Worm (Caenorhabditis elegans) whole organism, L4 larva: Measurements from ENCODE around the gene pqn-39.

Source experiments
- ces-1 ChIP-seq: fragments of 150-350 bp; sonication (generic microtip); optimal IDR thresholded peaks from 4 replicates; lab custom pipeline; 2014; ENCODE audit warnings: missing biosample characterization, missing genetic modification reagents, missing genetic modification characterization
- egl-27 ChIP-seq: sonication (generic microtip); optimal IDR thresholded peaks from 3 replicates; lab custom pipeline; 2017; ENCODE audit warnings: missing biosample characterization, missing genetic modification reagents, missing genetic modification characterization
- lin-1 ChIP-seq: fragments of 200-800 bp; sonication (Bioruptor generic); IDR thresholded peaks from 2 replicates; pipeline ENCODE4 v1.3.6; 2022; ENCODE audit warnings: missing genetic modification reagents, missing genetic modification characterization, missing compliant biosample characterization
- unc-62 ChIP-seq, 3 experiments: fragments of 150-350 bp in 1 of 3; sonication (generic microtip); optimal IDR thresholded peaks in 2 of 3; peaks in 1 of 3; 1 replicate in 1 of 3; 2 replicates in 2 of 3; lab custom pipeline; 2014 to 2017; ENCODE audit warnings: missing biosample characterization in 3 of 3, missing genetic modification characterization in 3 of 3, missing genetic modification reagents in 3 of 3, missing genotype in 1 of 3
- zfp-3 ChIP-seq: fragments of 200-800 bp; sonication (Bioruptor generic); conservative IDR thresholded peaks from 2 replicates; pipeline ENCODE4 v1.3.6; 2022; ENCODE audit warnings: missing genetic modification reagents, missing genetic modification characterization, missing compliant biosample characterization

ce11 chrX:13928532-13928931, 39.9 kb downstream of the pqn-39 start:
- TF ChIP-seq zfp-3 (GFP tag; lab: Robert Waterston, UW) (no peak), egl-27 (tag; lab: Kevin White, UChicago) (no peak), lin-1 (no peak), ces-1 (GFP tag; lab: Kevin White, UChicago) (no peak), unc-62 (GFP tag; optimal IDR thresholded peaks at IDR 0.05 in 1 of 2; lab: Kevin White, UChicago) (no peak), unc-62 (tag; optimal IDR thresholded peaks at IDR 0.05; lab: Kevin White, UChicago) (no peak)
